Fruit fly (Drosophila melanogaster) whole organism, embryonic: ENCODE measurements around the gene TTLL4B.

ENCODE experiments used
- Adf1 ChIP-seq: fragments of 200-800 bp; sonication (Bioruptor generic); IDR thresholded peaks from 2 replicates; pipeline ENCODE4 v1.3.6; 2022; ENCODE audit warnings: missing biosample characterization, missing genetic modification characterization
- Atf6 ChIP-seq: fragments of 200-800 bp; sonication (Bioruptor generic); IDR thresholded peaks from 2 replicates; pipeline ENCODE4 v1.3.6; 2022; ENCODE audit warnings: missing biosample characterization, missing genetic modification characterization
- BtbVII ChIP-seq: fragments of 200-800 bp; sonication (Bioruptor generic); optimal IDR thresholded peaks from 3 replicates; lab custom pipeline; 2017; ENCODE audit warnings: missing biosample characterization, mild to moderate bottlenecking, missing genetic modification characterization
- CG10147 ChIP-seq: fragments of 200-800 bp; sonication (Bioruptor generic); optimal IDR thresholded peaks from 2 replicates; lab custom pipeline; 2019; ENCODE audit warnings: missing biosample characterization, mild to moderate bottlenecking, missing genetic modification characterization, moderate library complexity
- CG12219 ChIP-seq: fragments of 200-800 bp; sonication (Bioruptor generic); optimal IDR thresholded peaks from 3 replicates; lab custom pipeline; 2018; ENCODE audit warnings: missing biosample characterization, mild to moderate bottlenecking, missing genetic modification characterization
- CG12744 ChIP-seq: fragments of 200-800 bp; sonication (Bioruptor generic); optimal IDR thresholded peaks from 2 replicates; lab custom pipeline; 2016; ENCODE audit warnings: missing biosample characterization, missing genetic modification characterization
- CG13624 ChIP-seq: fragments of 200-800 bp; sonication (Bioruptor generic); optimal IDR thresholded peaks from 2 replicates; lab custom pipeline; 2016; ENCODE audit warnings: missing biosample characterization, missing genetic modification characterization
- CG14710 ChIP-seq: fragments of 200-800 bp; sonication (Bioruptor generic); optimal IDR thresholded peaks from 3 replicates; lab custom pipeline; 2019; ENCODE audit warnings: missing biosample characterization, mild to moderate bottlenecking, missing genetic modification characterization, moderate library complexity
- CG15073 ChIP-seq: fragments of 200-800 bp; sonication (Bioruptor generic); optimal IDR thresholded peaks from 2 replicates; lab custom pipeline; 2016; ENCODE audit warnings: missing biosample characterization, missing genetic modification characterization
- CG15601 ChIP-seq: fragments of 200-800 bp; sonication (Bioruptor generic); optimal IDR thresholded peaks from 3 replicates; lab custom pipeline; 2019; ENCODE audit warnings: missing biosample characterization, mild to moderate bottlenecking, missing genetic modification characterization, moderate library complexity
- CG17361 ChIP-seq: fragments of 200-800 bp; sonication (Bioruptor generic); IDR thresholded peaks from 3 replicates; pipeline ENCODE4 v1.3.6; 2022; ENCODE audit warnings: missing biosample characterization, missing genetic modification characterization
- CG2116 ChIP-seq: fragments of 200-800 bp; sonication (Bioruptor generic); optimal IDR thresholded peaks from 3 replicates; lab custom pipeline; 2018; ENCODE audit warnings: missing biosample characterization, mild to moderate bottlenecking, missing genetic modification characterization
- CG2678 ChIP-seq: fragments of 200-800 bp; sonication (Bioruptor generic); optimal IDR thresholded peaks from 3 replicates; lab custom pipeline; 2019; ENCODE audit warnings: missing biosample characterization, mild to moderate bottlenecking, missing genetic modification characterization, moderate library complexity
- CG31388 ChIP-seq: fragments of 200-800 bp; sonication (Bioruptor generic); optimal IDR thresholded peaks from 2 replicates; lab custom pipeline; 2016; ENCODE audit warnings: missing biosample characterization, missing genetic modification characterization
- CG32772 ChIP-seq: fragments of 200-800 bp; sonication (Bioruptor generic); IDR thresholded peaks from 2 replicates; pipeline ENCODE4 v1.3.6; 2022; ENCODE audit warnings: missing biosample characterization, missing genetic modification characterization
- CG34422 ChIP-seq: fragments of 200-800 bp; sonication (Bioruptor generic); IDR thresholded peaks from 3 replicates; pipeline ENCODE4 v1.3.6; 2022; ENCODE audit warnings: missing biosample characterization, missing genetic modification characterization
- CG3838 ChIP-seq: fragments of 200-800 bp; sonication (Bioruptor generic); optimal IDR thresholded peaks from 3 replicates; lab custom pipeline; 2016; ENCODE audit warnings: missing biosample characterization, missing genetic modification characterization
- CG4282 ChIP-seq: fragments of 200-800 bp; sonication (Bioruptor generic); optimal IDR thresholded peaks from 2 replicates; lab custom pipeline; 2016; ENCODE audit warnings: missing biosample characterization, missing genetic modification characterization
- CG5180 ChIP-seq: fragments of 200-800 bp; sonication (Bioruptor generic); optimal IDR thresholded peaks from 3 replicates; lab custom pipeline; 2017; ENCODE audit warnings: missing biosample characterization, missing genetic modification characterization, mild to moderate bottlenecking, moderate library complexity, missing genetic modification reagents
- CG6683 ChIP-seq: fragments of 200-800 bp; sonication (Bioruptor generic); optimal IDR thresholded peaks from 2 replicates; lab custom pipeline; 2017; ENCODE audit warnings: missing biosample characterization, mild to moderate bottlenecking, missing genetic modification characterization, missing genetic modification reagents
- CG6813 ChIP-seq: fragments of 200-800 bp; sonication (Bioruptor generic); optimal IDR thresholded peaks from 2 replicates; lab custom pipeline; 2017; ENCODE audit warnings: missing biosample characterization, missing genetic modification characterization, mild to moderate bottlenecking, moderate library complexity, missing genetic modification reagents
- CG7987 ChIP-seq: fragments of 200-800 bp; sonication (Bioruptor generic); optimal IDR thresholded peaks from 2 replicates; lab custom pipeline; 2018; ENCODE audit warnings: missing biosample characterization, mild to moderate bottlenecking, missing genetic modification characterization, moderate library complexity
- CG8924 ChIP-seq: fragments of 200-800 bp; optimal IDR thresholded peaks from 3 replicates; lab custom pipeline; 2019; ENCODE audit warnings: missing biosample characterization, mild to moderate bottlenecking, missing genetic modification characterization, moderate library complexity
- CG9609 ChIP-seq: fragments of 200-800 bp; sonication (Bioruptor generic); optimal IDR thresholded peaks from 3 replicates; lab custom pipeline; 2016; ENCODE audit warnings: missing biosample characterization, missing genetic modification characterization
- CG9797 ChIP-seq: fragments of 200-800 bp; sonication (Bioruptor generic); optimal IDR thresholded peaks from 3 replicates; lab custom pipeline; 2018; ENCODE audit warnings: missing biosample characterization, mild to moderate bottlenecking, missing genetic modification characterization
- D19A ChIP-seq: fragments of 200-800 bp; optimal IDR thresholded peaks from 3 replicates; lab custom pipeline; 2019; ENCODE audit warnings: missing biosample characterization, mild to moderate bottlenecking, missing genetic modification characterization, moderate library complexity
- HLH4C ChIP-seq: fragments of 200-800 bp; sonication (Bioruptor generic); IDR thresholded peaks from 3 replicates; pipeline ENCODE4 v1.3.6; 2022; ENCODE audit warnings: missing biosample characterization, missing genetic modification characterization; ENCODE audit not compliant: partially characterized antibody
- HLHmδ ChIP-seq: fragments of 200-800 bp; sonication (Bioruptor generic); optimal IDR thresholded peaks from 2 replicates; lab custom pipeline; 2018; ENCODE audit warnings: missing biosample characterization, mild to moderate bottlenecking, missing genetic modification characterization, moderate library complexity
- Hr3 ChIP-seq: fragments of 200-800 bp; sonication (Bioruptor generic); optimal IDR thresholded peaks from 3 replicates; lab custom pipeline; 2016; ENCODE audit warnings: missing biosample characterization, missing genetic modification characterization
- Lim3 ChIP-seq: fragments of 200-800 bp; sonication (Bioruptor generic); IDR thresholded peaks from 2 replicates; pipeline ENCODE4 v1.3.6; 2022; ENCODE audit warnings: missing biosample characterization, missing genetic modification characterization
- MBD-R2 ChIP-seq: fragments of 200-800 bp; sonication (Bioruptor generic); IDR thresholded peaks from 2 replicates; pipeline ENCODE4 v1.3.6; 2022; ENCODE audit warnings: missing biosample characterization, missing genetic modification characterization
- Spps ChIP-seq: fragments of 200-800 bp; sonication (Bioruptor generic); optimal IDR thresholded peaks from 2 replicates; lab custom pipeline; 2018; ENCODE audit warnings: missing biosample characterization, mild to moderate bottlenecking, missing genetic modification characterization
- Taf1 ChIP-seq: fragments of 200-800 bp; sonication (Bioruptor generic); IDR thresholded peaks from 2 replicates; pipeline ENCODE4 v1.3.6; 2022; ENCODE audit warnings: missing biosample characterization, missing genetic modification characterization
- ab ChIP-seq: fragments of 200-800 bp; sonication (Bioruptor generic); optimal IDR thresholded peaks from 2 replicates; lab custom pipeline; 2016; ENCODE audit warnings: missing biosample characterization, missing genetic modification characterization
- abd-A ChIP-seq: fragments of 200-800 bp; sonication (Bioruptor generic); optimal IDR thresholded peaks from 3 replicates; lab custom pipeline; 2019; ENCODE audit warnings: missing biosample characterization, mild to moderate bottlenecking, missing genetic modification characterization, moderate library complexity
- ato ChIP-seq: fragments of 200-800 bp; sonication (Bioruptor generic); IDR thresholded peaks from 2 replicates; pipeline ENCODE4 v1.3.6; 2022; ENCODE audit warnings: missing biosample characterization, missing genetic modification characterization; ENCODE audit not compliant: partially characterized antibody
- br ChIP-seq: fragments of >200 bp; optimal IDR thresholded peaks from 2 replicates; lab custom pipeline; 2017
- bsh ChIP-seq, 2 experiments: fragments of 200-800 bp; sonication (Bioruptor generic); optimal IDR thresholded peaks; 2 replicates each; lab custom pipeline; 2017 to 2018; ENCODE audit warnings: mild to moderate bottlenecking in 2 of 2, missing biosample characterization in 2 of 2, missing genetic modification characterization in 2 of 2, moderate library complexity in 1 of 2
- danr ChIP-seq: fragments of 200-800 bp; sonication (Bioruptor generic); IDR thresholded peaks from 2 replicates; pipeline ENCODE4 v1.3.6; 2022; ENCODE audit warnings: missing biosample characterization, missing genetic modification characterization
- fru ChIP-seq: fragments of >200 bp; optimal IDR thresholded peaks from 2 replicates; lab custom pipeline; 2017
- gsb-n ChIP-seq: fragments of 200-800 bp; sonication (Bioruptor generic); optimal IDR thresholded peaks from 3 replicates; lab custom pipeline; 2018; ENCODE audit warnings: missing biosample characterization, mild to moderate bottlenecking, missing genetic modification characterization
- ind ChIP-seq: fragments of 200-800 bp; sonication (Bioruptor generic); optimal IDR thresholded peaks from 3 replicates; lab custom pipeline; 2016; ENCODE audit warnings: missing biosample characterization, missing genetic modification characterization
- inv ChIP-seq: fragments of 200-800 bp; sonication (Bioruptor generic); IDR thresholded peaks from 2 replicates; pipeline ENCODE4 v1.3.6; 2022; ENCODE audit warnings: missing biosample characterization, missing genetic modification characterization; ENCODE audit not compliant: partially characterized antibody
- jigr1 ChIP-seq: fragments of 200-800 bp; sonication (Bioruptor generic); IDR thresholded peaks from 3 replicates; pipeline ENCODE4 v1.3.6; 2022; ENCODE audit warnings: missing biosample characterization, missing genetic modification characterization
- ken ChIP-seq: fragments of 200-800 bp; sonication (Bioruptor generic); IDR thresholded peaks from 3 replicates; pipeline ENCODE4 v1.3.6; 2022; ENCODE audit warnings: missing biosample characterization, missing genetic modification characterization
- lmd ChIP-seq: fragments of 200-800 bp; sonication (Bioruptor generic); IDR thresholded peaks from 2 replicates; pipeline ENCODE4 v1.3.6; 2022; ENCODE audit warnings: missing biosample characterization, missing genetic modification characterization
- nerfin-2 ChIP-seq: fragments of 200-800 bp; sonication (Bioruptor generic); IDR thresholded peaks from 2 replicates; pipeline ENCODE4 v1.3.6; 2022; ENCODE audit warnings: missing biosample characterization, missing genetic modification characterization; ENCODE audit not compliant: partially characterized antibody
- pb ChIP-seq: fragments of 200-800 bp; sonication (Bioruptor generic); optimal IDR thresholded peaks from 3 replicates; lab custom pipeline; 2016; ENCODE audit warnings: missing biosample characterization, missing genetic modification characterization
- ranshi ChIP-seq: fragments of 200-800 bp; sonication (Bioruptor generic); IDR thresholded peaks from 2 replicates; pipeline ENCODE4 v1.3.6; 2022; ENCODE audit warnings: missing biosample characterization, missing genetic modification characterization
- scrt ChIP-seq: fragments of 200-800 bp; sonication (Bioruptor generic); optimal IDR thresholded peaks from 2 replicates; lab custom pipeline; 2018; ENCODE audit warnings: missing biosample characterization, mild to moderate bottlenecking, missing genetic modification characterization, moderate library complexity
- wdn ChIP-seq: fragments of 200-800 bp; sonication (Bioruptor generic); IDR thresholded peaks from 2 replicates; pipeline ENCODE4 v1.3.6; 2022; ENCODE audit warnings: missing biosample characterization, missing genetic modification characterization
- yki ChIP-seq: fragments of >200 bp; optimal IDR thresholded peaks from 3 replicates; lab custom pipeline; 2018

The TTLL4B gene

DNA sequence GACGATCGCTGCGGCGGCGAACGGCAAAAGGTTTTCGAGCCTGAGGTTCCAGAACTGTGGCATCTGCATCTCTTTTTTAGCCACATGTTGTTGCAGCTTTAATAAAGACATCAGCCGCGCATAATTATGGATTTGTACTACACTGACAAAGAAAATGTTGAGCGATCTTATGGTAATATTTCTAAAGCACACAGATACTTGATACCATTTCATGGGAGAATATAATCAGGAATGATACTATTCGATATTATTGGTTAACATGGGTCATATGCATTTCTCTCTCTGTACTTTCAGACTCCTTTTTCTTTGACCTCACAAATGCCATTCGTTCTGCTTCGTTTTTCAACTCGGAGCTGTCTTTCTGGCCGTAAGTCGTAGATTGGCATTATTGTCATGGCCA is 10.3 kb upstream of the TTLL4B start (continued):
- TF ChIP-seq Lim3 (GFP tag; lab: Robert Waterston, UW) = no peak
- TF ChIP-seq Adf1 (GFP tag; lab: Robert Waterston, UW) = no peak
- no peak for TF ChIP-seq CG4282 (GFP tag; lab: Kevin White, UChicago)
- TF ChIP-seq pb (GFP tag; lab: Kevin White, UChicago) = no peak
- TF ChIP-seq CG14710 = peak; percentile 63
- no peak for TF ChIP-seq nerfin-2 (GFP tag; lab: Robert Waterston, UW)
- no peak; the same call in 1 of the 2 replicates for TF ChIP-seq CG32772
- TF ChIP-seq lmd (GFP tag; lab: Robert Waterston, UW) = no peak
- no peak for TF ChIP-seq CG15073 (GFP tag; lab: Kevin White, UChicago)
- no peak for TF ChIP-seq abd-A (tag; lab: Kevin White, UChicago)
- TF ChIP-seq CG9609 (GFP tag; lab: Kevin White, UChicago) = no peak
- peak; percentile 2 for TF ChIP-seq ind (GFP tag; lab: Kevin White, UChicago)
- TF ChIP-seq inv (GFP tag; lab: Robert Waterston, UW) = no peak
- no peak for TF ChIP-seq CG10147
- no peak for TF ChIP-seq CG5180 (GFP tag; lab: Kevin White, UChicago)
- TF ChIP-seq CG12219 (GFP tag; lab: Kevin White, UChicago) = peak; percentile 26
- no peak for TF ChIP-seq Taf1 (GFP tag; lab: Robert Waterston, UW)
- TF ChIP-seq BtbVII = no peak
- TF ChIP-seq br (lab: Kevin White, UChicago) = no peak
- no peak for TF ChIP-seq ab (GFP tag; lab: Kevin White, UChicago)
- no peak for TF ChIP-seq jigr1 (GFP tag; lab: Robert Waterston, UW)
- TF ChIP-seq CG8924 = peak; percentile 5
- no peak for TF ChIP-seq D19A (tag; lab: Kevin White, UChicago)
- TF ChIP-seq CG7987 (GFP tag; lab: Kevin White, UChicago) = no peak
- no peak; the same call in 1 of the 2 replicates for TF ChIP-seq ranshi
- no peak for TF ChIP-seq CG3838 (GFP tag; lab: Kevin White, UChicago)
- no peak for TF ChIP-seq CG12744 (GFP tag; lab: Kevin White, UChicago)
- TF ChIP-seq wdn (GFP tag; lab: Robert Waterston, UW) = no peak
- TF ChIP-seq ken (GFP tag; lab: Robert Waterston, UW) = 0 out of 3 replicates have a peak, but pooled peaks have one; percentile 20
- TF ChIP-seq Atf6 (GFP tag; lab: Robert Waterston, UW) = no peak
- TF ChIP-seq CG13624 = no peak
- TF ChIP-seq CG6813 (GFP tag; lab: Kevin White, UChicago) = no peak
- no peak for TF ChIP-seq HLH4C (GFP tag; lab: Robert Waterston, UW)
- 0 out of 3 replicates have a peak, but pooled peaks have one; percentile 45 for TF ChIP-seq CG17361 (GFP tag; lab: Robert Waterston, UW)
- TF ChIP-seq CG6683 (GFP tag; lab: Kevin White, UChicago) = no peak
- TF ChIP-seq CG2678 (tag; lab: Kevin White, UChicago) = peak; percentile 49
- TF ChIP-seq ato (GFP tag; lab: Robert Waterston, UW) = no peak
- TF ChIP-seq CG15601 = peak; percentile 66
- TF ChIP-seq CG2116 (GFP tag; lab: Kevin White, UChicago) = no peak
- no peak for TF ChIP-seq HLHmδ
- TF ChIP-seq CG34422 (GFP tag; lab: Robert Waterston, UW) = no peak
- TF ChIP-seq bsh (GFP tag; optimal IDR thresholded peaks at IDR 0.05; lab: Kevin White, UChicago) = peak in 1 of 2 experiments; percentile 84
- TF ChIP-seq fru = no peak
- no peak for TF ChIP-seq CG9797 (GFP tag; lab: Kevin White, UChicago)
- TF ChIP-seq CG31388 = no peak
- no peak for TF ChIP-seq danr
- TF ChIP-seq MBD-R2 = no peak
- TF ChIP-seq Hr3 (GFP tag; lab: Kevin White, UChicago) = no peak
- no peak for TF ChIP-seq scrt (GFP tag; lab: Kevin White, UChicago)
- peak; percentile 87 for TF ChIP-seq gsb-n (tag; lab: Kevin White, UChicago)
- TF ChIP-seq Spps (tag; lab: Kevin White, UChicago) = peak; percentile 47
- TF ChIP-seq yki (lab: Kevin White, UChicago) = no peak
